Worm (Caenorhabditis elegans) whole organism, mixed stage, embryonic: ENCODE measurements around the gene W04E12.7.

Experiments
- blmp-1 ChIP-seq: fragments of 150-350 bp; optimal IDR thresholded peaks from 2 replicates; lab custom pipeline; 2014; ENCODE audit warnings: missing biosample characterization, missing genetic modification characterization
- ces-1 ChIP-seq: fragments of 150-350 bp; optimal IDR thresholded peaks from 2 replicates; lab custom pipeline; 2014; ENCODE audit warnings: missing biosample characterization, missing genetic modification reagents, missing genetic modification characterization
- elt-1 ChIP-seq: sonication (generic microtip); optimal IDR thresholded peaks from 2 replicates; lab custom pipeline; 2017; ENCODE audit warnings: missing genetic modification characterization, mild to moderate bottlenecking, missing compliant biosample characterization, antibody characterized with exemption, moderate library complexity, borderline replicate concordance; ENCODE audit not compliant: insufficient read depth
- lin-32 ChIP-seq: fragments of 200-800 bp; sonication (Bioruptor generic); optimal IDR thresholded peaks from 2 replicates; lab custom pipeline; 2018; ENCODE audit warnings: mild to moderate bottlenecking, missing genetic modification characterization, missing compliant biosample characterization
- mep-1 ChIP-seq: fragments of 150-350 bp; optimal IDR thresholded peaks from 2 replicates; lab custom pipeline; 2017; ENCODE audit warnings: missing biosample characterization, missing genetic modification reagents, missing genetic modification characterization, inconsistent platforms
- mls-2 ChIP-seq: sonication (generic microtip); optimal IDR thresholded peaks from 2 replicates; lab custom pipeline; 2016; ENCODE audit warnings: mild to moderate bottlenecking, missing genetic modification characterization, moderate library complexity, missing compliant biosample characterization
- nhr-12 ChIP-seq: fragments of 150-350 bp; optimal IDR thresholded peaks from 2 replicates; lab custom pipeline; 2014; ENCODE audit warnings: missing biosample characterization, missing genetic modification characterization
- nhr-76 ChIP-seq: sonication (generic microtip); optimal IDR thresholded peaks from 2 replicates; lab custom pipeline; 2017; ENCODE audit warnings: missing biosample characterization, missing genetic modification characterization
- unc-62 ChIP-seq: fragments of 150-350 bp; optimal IDR thresholded peaks from 2 replicates; lab custom pipeline; 2014; ENCODE audit warnings: missing biosample characterization, missing genetic modification reagents, missing genetic modification characterization

- TF ChIP-seq lin-32 (GFP tag; lab: Kevin White, UChicago) (no peak), nhr-12 (no peak), mls-2 (no peak), elt-1 (tag; lab: Kevin White, UChicago) (no peak), blmp-1 (tag; lab: Kevin White, UChicago) (no peak), nhr-76 (tag; lab: Kevin White, UChicago) (no peak), mep-1 (tag; lab: Kevin White, UChicago) (no peak), unc-62 (GFP tag; lab: Kevin White, UChicago) (no peak), ces-1 (GFP tag; lab: Kevin White, UChicago) (no peak)
Observed at ce11 chrV:19759282-19759681, 21.9 kb upstream of the W04E12.7 start.
